Worm (Caenorhabditis elegans): ENCODE measurements around the gene ivns-1.

ivns-1 gene

DNA sequence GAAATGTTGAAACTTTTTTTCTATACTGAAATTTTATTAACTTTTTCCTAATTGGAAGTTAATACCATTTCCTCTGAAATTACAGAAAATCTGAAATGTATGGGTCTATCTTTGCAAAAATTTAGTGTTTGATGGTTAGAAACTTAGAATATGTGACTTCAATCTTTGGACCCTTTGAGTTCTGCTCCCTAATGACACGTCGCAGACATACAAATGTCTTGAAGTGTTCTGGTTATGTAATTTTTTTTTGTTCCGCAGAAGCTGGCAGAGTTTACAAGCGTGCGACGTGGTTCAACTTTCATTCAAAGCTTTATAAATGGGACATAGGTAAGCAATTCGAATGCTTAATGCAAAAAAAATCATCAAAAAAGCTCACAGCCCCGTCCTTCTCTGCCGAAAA, 3.8 kb upstream of the ivns-1 start:
- TF ChIP-seq mel-28 (tag; optimal IDR thresholded peaks at IDR 0.05; ENCODE audit: borderline replicate concordance) (no peak), pha-4 (tag; optimal IDR thresholded peaks at IDR 0.05) (no peak), hlh-26 (GFP tag; conservative IDR thresholded peaks at IDR 0.05) (no peak), K11D2.4 (GFP tag; IDR thresholded peaks at IDR 0.05) (no peak), snpc-3.4 (tag; optimal IDR thresholded peaks at IDR 0.05) (no peak), Y67H2A.10 (GFP tag; conservative IDR thresholded peaks at IDR 0.05) (no peak), F33H1.4 (GFP tag; IDR thresholded peaks at IDR 0.05) (no peak)

DNA sequence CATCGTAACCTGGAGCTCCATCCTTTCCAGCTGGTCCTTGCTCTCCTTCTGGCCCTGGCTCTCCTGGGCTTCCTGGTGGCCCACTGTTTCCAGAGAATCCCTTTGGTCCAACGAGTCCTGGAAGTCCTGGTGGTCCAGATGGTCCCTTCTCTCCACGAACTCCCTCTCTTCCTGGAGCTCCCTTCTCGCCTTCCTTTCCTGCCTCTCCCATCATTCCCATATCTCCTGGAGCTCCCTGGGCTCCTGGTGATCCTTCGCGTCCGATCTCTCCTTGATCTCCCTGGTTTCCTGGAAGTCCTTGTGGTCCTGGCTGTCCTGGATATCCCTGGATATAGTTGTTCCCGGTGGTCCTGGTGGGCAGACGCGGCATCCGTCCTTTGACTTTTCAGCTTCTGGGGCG, 2.1 kb upstream of the ivns-1 start:
- TF ChIP-seq somi-1 (GFP tag; optimal IDR thresholded peaks at IDR 0.05) (no peak), egrh-3 (GFP tag; IDR thresholded peaks at IDR 0.05) (peak; percentile 66; the same call in 1 of the 2 replicates), zfh-2 (GFP tag; conservative IDR thresholded peaks at IDR 0.05) (peak; percentile 80), snpc-4 (GFP tag; optimal IDR thresholded peaks at IDR 0.05) (no peak), snpc-4 (tag; optimal IDR thresholded peaks at IDR 0.05) (no peak), B0336.3 (GFP tag; IDR thresholded peaks at IDR 0.05) (no peak), ztf-28 (GFP tag; IDR thresholded peaks at IDR 0.05) (no peak), egl-18 (GFP tag; IDR thresholded peaks at IDR 0.05) (0 out of 2 replicates have a peak, but pooled peaks have one; percentile 36), F23B12.7 (tag; optimal IDR thresholded peaks at IDR 0.05; ENCODE audit: insufficient read depth) (no peak), bed-1 (GFP tag; IDR thresholded peaks at IDR 0.05) (0 out of 2 replicates have a peak, but pooled peaks have one; percentile 15), attf-3 (GFP tag; conservative IDR thresholded peaks at IDR 0.05) (no peak), Y95B8A.8 (GFP tag; IDR thresholded peaks at IDR 0.05) (no peak), dox-1 (GFP tag; IDR thresholded peaks at IDR 0.05) (no peak)

DNA sequence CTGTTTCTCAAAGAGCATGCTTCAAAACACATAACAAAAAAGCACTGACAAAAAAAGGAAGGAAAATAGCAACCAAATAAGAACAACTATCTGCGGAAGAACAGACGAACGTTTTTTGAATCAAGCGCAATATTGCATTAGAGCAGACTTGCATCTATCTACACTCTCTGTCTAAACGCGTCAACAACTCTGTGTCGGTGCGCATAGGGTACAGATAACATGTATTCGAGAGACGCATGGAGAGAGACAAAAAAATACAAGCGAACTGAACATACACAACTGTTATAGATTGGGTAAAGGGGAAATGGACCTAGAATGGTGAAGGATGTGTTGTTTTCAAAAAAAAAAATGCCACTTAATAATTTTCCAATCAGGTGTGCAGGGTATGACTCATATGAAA, 856 bp upstream of the ivns-1 start:
- TF ChIP-seq D2030.7 (GFP tag; IDR thresholded peaks at IDR 0.05) (no peak), F49E8.2 (tag; optimal IDR thresholded peaks at IDR 0.05; ENCODE audit: insufficient read depth) (no peak), him-1 (tag; optimal IDR thresholded peaks at IDR 0.05) (no peak), snpc-4 (GFP tag; optimal IDR thresholded peaks at IDR 0.05) (no peak), snpc-4 (tag; optimal IDR thresholded peaks at IDR 0.05) (no peak), madf-8 (GFP tag; conservative IDR thresholded peaks at IDR 0.05) (no peak), ekl-4 (GFP tag; IDR thresholded peaks at IDR 0.05) (no peak), lin-40 (tag; optimal IDR thresholded peaks at IDR 0.05) (peak; percentile 35), mcd-1 (GFP tag; IDR thresholded peaks at IDR 0.05) (peak; percentile 78), lin-26 (GFP tag; IDR thresholded peaks at IDR 0.05) (0 out of 2 replicates have a peak, but pooled peaks have one; percentile 42), let-526 (GFP tag; IDR thresholded peaks at IDR 0.05) (no peak), unc-130 (GFP tag; optimal IDR thresholded peaks at IDR 0.05) (no peak), mel-28 (tag; optimal IDR thresholded peaks at IDR 0.05; ENCODE audit: borderline replicate concordance) (no peak), dpff-1 (tag; optimal IDR thresholded peaks at IDR 0.05) (no peak), nhr-80 (tag; optimal IDR thresholded peaks at IDR 0.05) (peak; percentile 84), akir-1 (GFP tag; optimal IDR thresholded peaks at IDR 0.05) (no peak), K11D2.4 (GFP tag; IDR thresholded peaks at IDR 0.05) (no peak), F10E7.11 (tag; optimal IDR thresholded peaks at IDR 0.05) (no peak), egl-44 (GFP tag; IDR thresholded peaks at IDR 0.05) (no peak), dox-1 (GFP tag; IDR thresholded peaks at IDR 0.05) (0 out of 2 replicates have a peak, but pooled peaks have one; percentile 42), let-607 (tag; optimal IDR thresholded peaks at IDR 0.05) (peak in 1 of 2 experiments; percentile 9), ceh-58 (GFP tag; IDR thresholded peaks at IDR 0.05) (no peak), ceh-79 (tag; optimal IDR thresholded peaks at IDR 0.05) (no peak), cebp-1 (GFP tag; IDR thresholded peaks at IDR 0.05) (no peak), cebp-1 (tag; optimal IDR thresholded peaks at IDR 0.05) (peak; percentile 43), mes-4 (tag; optimal IDR thresholded peaks at IDR 0.05) (no peak), ceh-27 (GFP tag; optimal IDR thresholded peaks at IDR 0.05) (peak; percentile 46), ceh-100 (GFP tag; IDR thresholded peaks at IDR 0.05) (no peak), ama-1 (optimal IDR thresholded peaks at IDR 0.05) (no peak), ama-1 (GFP tag; optimal IDR thresholded peaks at IDR 0.05) (no peak), F37B4.10 (GFP tag; IDR thresholded peaks at IDR 0.05) (no peak)
